Worm (Caenorhabditis elegans) whole organism, L2 larva: ENCODE results near the gene vps-53.

Experiments used
- C34F6.9 ChIP-seq: fragments of 150-350 bp; optimal IDR thresholded peaks from 2 replicates; lab custom pipeline; 2014; ENCODE audit warnings: missing biosample characterization, missing genetic modification characterization
- F13H6.1 ChIP-seq: sonication (generic microtip); optimal IDR thresholded peaks from 2 replicates; lab custom pipeline; 2016; ENCODE audit warnings: missing genetic modification characterization, missing compliant biosample characterization
- R02D3.7 ChIP-seq: fragments of 150-350 bp; optimal IDR thresholded peaks from 2 replicates; lab custom pipeline; 2014; ENCODE audit warnings: missing biosample characterization, missing genetic modification characterization
- Y55F3AM.14 ChIP-seq: fragments of 200-800 bp; sonication (Bioruptor generic); optimal IDR thresholded peaks from 2 replicates; lab custom pipeline; 2018; ENCODE audit warnings: mild to moderate bottlenecking, missing genetic modification characterization, missing compliant biosample characterization
- ama-1 ChIP-seq: fragments of 150-350 bp; optimal IDR thresholded peaks from 2 replicates; lab custom pipeline; 2018; ENCODE audit warnings: inconsistent platforms
- ceh-16 ChIP-seq: fragments of 150-350 bp; optimal IDR thresholded peaks from 2 replicates; lab custom pipeline; 2014; ENCODE audit warnings: missing biosample characterization, missing genetic modification characterization
- ceh-82 ChIP-seq: fragments of 150-350 bp; optimal IDR thresholded peaks from 2 replicates; lab custom pipeline; 2014; ENCODE audit warnings: missing biosample characterization, missing genetic modification characterization
- crh-2 ChIP-seq: sonication (generic microtip); optimal IDR thresholded peaks from 2 replicates; lab custom pipeline; 2017; ENCODE audit warnings: missing biosample characterization, missing genetic modification characterization
- dmd-4 ChIP-seq: sonication (generic microtip); optimal IDR thresholded peaks from 2 replicates; lab custom pipeline; 2017; ENCODE audit warnings: missing biosample characterization, missing genetic modification characterization
- egl-27 ChIP-seq: sonication (generic microtip); optimal IDR thresholded peaks from 3 replicates; lab custom pipeline; 2017; ENCODE audit warnings: missing biosample characterization, missing genetic modification reagents, missing genetic modification characterization
- elt-3 ChIP-seq: sonication (generic microtip); optimal IDR thresholded peaks from 2 replicates; lab custom pipeline; 2017; ENCODE audit warnings: missing biosample characterization, missing genetic modification characterization
- fos-1 ChIP-seq: fragments of 150-350 bp; optimal IDR thresholded peaks from 2 replicates; lab custom pipeline; 2014; ENCODE audit warnings: missing biosample characterization, missing genetic modification characterization
- gmeb-1 ChIP-seq: fragments of 150-350 bp; optimal IDR thresholded peaks from 2 replicates; lab custom pipeline; 2014; ENCODE audit warnings: missing biosample characterization, missing genetic modification characterization
- lin-11 ChIP-seq: fragments of 150-350 bp; sonication (generic microtip); optimal IDR thresholded peaks from 2 replicates; lab custom pipeline; 2014; ENCODE audit warnings: missing biosample characterization, missing genetic modification characterization, inconsistent platforms, mixed read lengths
- lin-13 ChIP-seq: fragments of 150-350 bp; optimal IDR thresholded peaks from 2 replicates; lab custom pipeline; 2014; ENCODE audit warnings: missing biosample characterization, missing genetic modification reagents, missing genetic modification characterization
- lsy-2 ChIP-seq, 2 experiments: fragments of 150-350 bp in 1 of 2; sonication (generic microtip) in 1 of 2; optimal IDR thresholded peaks; 2 replicates each; lab custom pipeline; 2014 to 2017; ENCODE audit warnings: missing biosample characterization in 2 of 2, missing genetic modification characterization in 2 of 2
- mab-5 ChIP-seq: fragments of 150-350 bp; optimal IDR thresholded peaks from 2 replicates; lab custom pipeline; 2014; ENCODE audit warnings: missing biosample characterization, missing genetic modification characterization
- mbf-1 ChIP-seq: sonication (generic microtip); optimal IDR thresholded peaks from 2 replicates; lab custom pipeline; 2017; ENCODE audit warnings: missing biosample characterization, missing genetic modification characterization
- mdl-1 ChIP-seq, 2 experiments: fragments of 150-350 bp in 1 of 2; sonication (generic microtip) in 1 of 2; optimal IDR thresholded peaks; 2 replicates each; lab custom pipeline; 2017; ENCODE audit warnings: missing biosample characterization in 2 of 2, missing genetic modification characterization in 2 of 2
- nhr-10 ChIP-seq: sonication (generic microtip); optimal IDR thresholded peaks from 2 replicates; lab custom pipeline; 2017; ENCODE audit warnings: missing biosample characterization, missing genetic modification characterization
- nhr-11 ChIP-seq: fragments of 150-350 bp; optimal IDR thresholded peaks from 2 replicates; lab custom pipeline; 2014; ENCODE audit warnings: missing biosample characterization, missing genetic modification characterization
- nhr-129 ChIP-seq: fragments of 150-350 bp; optimal IDR thresholded peaks from 2 replicates; lab custom pipeline; 2014; ENCODE audit warnings: missing biosample characterization, missing genetic modification characterization
- nhr-237 ChIP-seq: fragments of 150-350 bp; optimal IDR thresholded peaks from 2 replicates; lab custom pipeline; 2014; ENCODE audit warnings: missing biosample characterization, missing genetic modification characterization
- nhr-6 ChIP-seq: fragments of 150-350 bp; optimal IDR thresholded peaks from 2 replicates; lab custom pipeline; 2014; ENCODE audit warnings: missing biosample characterization, missing genetic modification characterization
- nhr-77 ChIP-seq: fragments of 150-350 bp; optimal IDR thresholded peaks from 2 replicates; lab custom pipeline; 2014; ENCODE audit warnings: missing biosample characterization, missing genetic modification characterization
- peb-1 ChIP-seq: fragments of 150-350 bp; optimal IDR thresholded peaks from 2 replicates; lab custom pipeline; 2014; ENCODE audit warnings: missing biosample characterization, missing genetic modification characterization
- sem-4 ChIP-seq: fragments of 150-350 bp; optimal IDR thresholded peaks from 2 replicates; lab custom pipeline; 2014; ENCODE audit warnings: missing biosample characterization, missing genetic modification reagents, missing genetic modification characterization
- skn-1 ChIP-seq: sonication (generic microtip); optimal IDR thresholded peaks from 2 replicates; lab custom pipeline; 2017; ENCODE audit warnings: missing biosample characterization, missing genetic modification characterization
- sma-9 ChIP-seq, 2 experiments: fragments of 150-350 bp in 1 of 2; sonication (generic microtip) in 1 of 2; optimal IDR thresholded peaks; 2 replicates each; lab custom pipeline; 2014 to 2016; ENCODE audit warnings: missing genetic modification characterization in 2 of 2, mild to moderate bottlenecking in 1 of 2, missing biosample characterization in 1 of 2, missing compliant biosample characterization in 1 of 2, missing genetic modification reagents in 1 of 2, moderate library complexity in 1 of 2
- snpc-4 ChIP-seq: fragments of 150-350 bp; optimal IDR thresholded peaks from 2 replicates; lab custom pipeline; 2014; ENCODE audit warnings: missing biosample characterization, missing genetic modification characterization
- unc-55 ChIP-seq: fragments of 150-350 bp; sonication (generic microtip); optimal IDR thresholded peaks from 3 replicates; lab custom pipeline; 2014; ENCODE audit warnings: missing biosample characterization, missing genetic modification reagents, missing genetic modification characterization
- unc-62 ChIP-seq: fragments of 150-350 bp; optimal IDR thresholded peaks from 2 replicates; lab custom pipeline; 2014; ENCODE audit warnings: missing biosample characterization, missing genetic modification reagents, missing genetic modification characterization
- zag-1 ChIP-seq: fragments of 150-350 bp; optimal IDR thresholded peaks from 2 replicates; lab custom pipeline; 2014; ENCODE audit warnings: missing biosample characterization, missing genetic modification characterization
- ztf-11 ChIP-seq: sonication (generic microtip); optimal IDR thresholded peaks from 2 replicates; lab custom pipeline; 2017; ENCODE audit warnings: missing biosample characterization, missing genetic modification characterization
- ztf-4 ChIP-seq: fragments of 150-350 bp; optimal IDR thresholded peaks from 2 replicates; lab custom pipeline; 2014; ENCODE audit warnings: missing biosample characterization, missing genetic modification characterization

vps-53 gene

ce11 chrIII:9775916-9776315 lies 18.6 kb upstream of the vps-53 start:
- TF ChIP-seq mbf-1 (tag; lab: Kevin White, UChicago): no peak
- peak in 1 of 2 experiments; percentile 39 for TF ChIP-seq lsy-2 (tag; optimal IDR thresholded peaks at IDR 0.05; lab: Kevin White, UChicago)
- TF ChIP-seq unc-55 (GFP tag; lab: Kevin White, UChicago): peak; percentile 27
- TF ChIP-seq zag-1: no peak
- TF ChIP-seq R02D3.7 (tag; lab: Kevin White, UChicago): no peak
- TF ChIP-seq gmeb-1 (tag; lab: Kevin White, UChicago): peak; percentile 59
- no peak for TF ChIP-seq lin-11

- TF ChIP-seq ceh-16 (no peak), unc-55 (GFP tag; lab: Kevin White, UChicago) (no peak)
Observed at ce11 chrIII:9772394-9772793, 15.1 kb upstream of the vps-53 start.

ce11 chrIII:9770590-9770989 lies 13.3 kb upstream of the vps-53 start:
- TF ChIP-seq nhr-10 (tag; lab: Kevin White, UChicago) (no peak), sem-4 (tag; lab: Kevin White, UChicago) (no peak), ztf-11 (tag; lab: Kevin White, UChicago) (no peak), nhr-77 (tag; lab: Kevin White, UChicago) (no peak), C34F6.9 (tag; lab: Kevin White, UChicago) (no peak), sma-9 (GFP tag; optimal IDR thresholded peaks at IDR 0.05; lab: Kevin White, UChicago) (no peak), sma-9 (tag; optimal IDR thresholded peaks at IDR 0.05; lab: Kevin White, UChicago) (no peak), Y55F3AM.14 (GFP tag; lab: Kevin White, UChicago) (no peak), skn-1 (no peak), snpc-4 (no peak), zag-1 (no peak), dmd-4 (no peak), mbf-1 (tag; lab: Kevin White, UChicago) (no peak), nhr-237 (no peak), F13H6.1 (no peak), peb-1 (tag; lab: Kevin White, UChicago) (no peak), nhr-129 (tag; lab: Kevin White, UChicago) (no peak), ama-1 (lab: Kevin White, UChicago) (no peak), nhr-11 (tag; lab: Kevin White, UChicago) (no peak), nhr-6 (no peak)

ce11 chrIII:9768023-9768422 lies 10.7 kb upstream of the vps-53 start:
- no peak for TF ChIP-seq ceh-16
- TF ChIP-seq sma-9 (GFP tag; optimal IDR thresholded peaks at IDR 0.05; lab: Kevin White, UChicago): no peak
- no peak for TF ChIP-seq sma-9 (tag; optimal IDR thresholded peaks at IDR 0.05; lab: Kevin White, UChicago)
- no peak for TF ChIP-seq elt-3 (tag; lab: Kevin White, UChicago)
- no peak for TF ChIP-seq mbf-1 (tag; lab: Kevin White, UChicago)
- TF ChIP-seq mdl-1 (tag; optimal IDR thresholded peaks at IDR 0.05; lab: Kevin White, UChicago): no peak
- TF ChIP-seq crh-2 (tag; lab: Kevin White, UChicago): no peak
- TF ChIP-seq ceh-82 (tag; lab: Kevin White, UChicago): no peak
- TF ChIP-seq nhr-129 (tag; lab: Kevin White, UChicago): no peak
- no peak for TF ChIP-seq F13H6.1
- TF ChIP-seq mab-5 (tag; lab: Kevin White, UChicago): no peak
- TF ChIP-seq fos-1 (tag; lab: Kevin White, UChicago): no peak
- TF ChIP-seq nhr-237: no peak
- no peak for TF ChIP-seq unc-62 (GFP tag; lab: Kevin White, UChicago)
- no peak for TF ChIP-seq egl-27 (tag; lab: Kevin White, UChicago)
- no peak for TF ChIP-seq ztf-4
- TF ChIP-seq zag-1: no peak
- TF ChIP-seq ama-1 (lab: Kevin White, UChicago): no peak

ce11 chrIII:9767095-9767494 lies 9.8 kb upstream of the vps-53 start:
- no peak for TF ChIP-seq gmeb-1 (tag; lab: Kevin White, UChicago)
- no peak for TF ChIP-seq elt-3 (tag; lab: Kevin White, UChicago)
- no peak for TF ChIP-seq ztf-4
- TF ChIP-seq lin-13 (GFP tag; lab: Kevin White, UChicago): no peak
- TF ChIP-seq peb-1 (tag; lab: Kevin White, UChicago): no peak
- no peak for TF ChIP-seq skn-1
- no peak for TF ChIP-seq unc-55 (GFP tag; lab: Kevin White, UChicago)
- no peak for TF ChIP-seq C34F6.9 (tag; lab: Kevin White, UChicago)
